Fruit fly (Drosophila melanogaster) whole organism, embryonic: Measurements from ENCODE around the gene UBL3.
A peak's percentile ranks its signal among the peaks of the same experiment; 100 is the strongest.

Experiments used
- Ada2b ChIP-seq: fragments of 200-800 bp; sonication (Bioruptor generic); IDR thresholded peaks from 2 replicates; pipeline ENCODE4 v1.3.6; 2022; ENCODE audit warnings: missing biosample characterization, missing genetic modification characterization
- CG10366 ChIP-seq: fragments of 200-800 bp; sonication (Bioruptor generic); IDR thresholded peaks from 2 replicates; pipeline ENCODE4 v1.3.6; 2022; ENCODE audit warnings: missing biosample characterization, missing genetic modification characterization
- CG12769 ChIP-seq: fragments of 200-800 bp; sonication (Bioruptor generic); optimal IDR thresholded peaks from 2 replicates; lab custom pipeline; 2019; ENCODE audit warnings: missing biosample characterization, mild to moderate bottlenecking, missing genetic modification characterization, moderate library complexity
- CG13424 ChIP-seq: fragments of 200-800 bp; sonication (Bioruptor generic); optimal IDR thresholded peaks from 2 replicates; lab custom pipeline; 2019; ENCODE audit warnings: missing biosample characterization, mild to moderate bottlenecking, missing genetic modification characterization, moderate library complexity
- CG14710 ChIP-seq: fragments of 200-800 bp; sonication (Bioruptor generic); optimal IDR thresholded peaks from 3 replicates; lab custom pipeline; 2019; ENCODE audit warnings: missing biosample characterization, mild to moderate bottlenecking, missing genetic modification characterization, moderate library complexity
- CG15073 ChIP-seq: fragments of 200-800 bp; sonication (Bioruptor generic); optimal IDR thresholded peaks from 2 replicates; lab custom pipeline; 2016; ENCODE audit warnings: missing biosample characterization, missing genetic modification characterization
- CG1529 ChIP-seq: fragments of 200-800 bp; sonication (Bioruptor generic); optimal IDR thresholded peaks from 3 replicates; lab custom pipeline; 2018; ENCODE audit warnings: missing biosample characterization, missing genetic modification characterization
- CG15601 ChIP-seq: fragments of 200-800 bp; sonication (Bioruptor generic); optimal IDR thresholded peaks from 3 replicates; lab custom pipeline; 2019; ENCODE audit warnings: missing biosample characterization, mild to moderate bottlenecking, missing genetic modification characterization, moderate library complexity
- CG16813 ChIP-seq: fragments of 200-800 bp; sonication (Bioruptor generic); IDR thresholded peaks from 3 replicates; pipeline ENCODE4 v1.3.6; 2022; ENCODE audit warnings: missing biosample characterization, missing genetic modification characterization; ENCODE audit not compliant: partially characterized antibody
- CG17328 ChIP-seq: fragments of 200-800 bp; sonication (Bioruptor generic); IDR thresholded peaks from 2 replicates; pipeline ENCODE4 v1.3.6; 2022; ENCODE audit warnings: missing biosample characterization, missing genetic modification characterization
- CG17385 ChIP-seq: fragments of 200-800 bp; sonication (Bioruptor generic); optimal IDR thresholded peaks from 3 replicates; lab custom pipeline; 2018; ENCODE audit warnings: missing biosample characterization, mild to moderate bottlenecking, missing genetic modification characterization
- CG17612 ChIP-seq: fragments of 200-800 bp; sonication (Bioruptor generic); IDR thresholded peaks from 2 replicates; pipeline ENCODE4 v1.3.6; 2022; ENCODE audit warnings: missing biosample characterization, missing genetic modification characterization
- CG18619 ChIP-seq: fragments of 200-800 bp; sonication (Bioruptor generic); optimal IDR thresholded peaks from 3 replicates; lab custom pipeline; 2017; ENCODE audit warnings: missing biosample characterization, mild to moderate bottlenecking, missing genetic modification characterization
- CG6683 ChIP-seq: fragments of 200-800 bp; sonication (Bioruptor generic); optimal IDR thresholded peaks from 2 replicates; lab custom pipeline; 2017; ENCODE audit warnings: missing biosample characterization, mild to moderate bottlenecking, missing genetic modification characterization, missing genetic modification reagents
- CG6791 ChIP-seq: fragments of 200-800 bp; sonication (Bioruptor generic); IDR thresholded peaks from 3 replicates; pipeline ENCODE4 v1.3.6; 2022; ENCODE audit warnings: missing biosample characterization, missing genetic modification characterization; ENCODE audit not compliant: partially characterized antibody
- CG8281 ChIP-seq: fragments of 200-800 bp; sonication (Bioruptor generic); optimal IDR thresholded peaks from 2 replicates; lab custom pipeline; 2018; ENCODE audit warnings: missing biosample characterization, mild to moderate bottlenecking, missing genetic modification characterization, moderate library complexity
- CkIIα-i1 ChIP-seq: fragments of 200-800 bp; sonication (Bioruptor generic); IDR thresholded peaks from 2 replicates; pipeline ENCODE4 v1.3.6; 2022; ENCODE audit warnings: missing biosample characterization, missing genetic modification characterization
- Dip3 ChIP-seq: fragments of 200-800 bp; sonication (Bioruptor generic); optimal IDR thresholded peaks from 3 replicates; lab custom pipeline; 2016; ENCODE audit warnings: missing biosample characterization, missing genetic modification characterization
- Gsc ChIP-seq: fragments of 200-800 bp; sonication (Bioruptor generic); IDR thresholded peaks from 2 replicates; pipeline ENCODE4 v1.3.6; 2022; ENCODE audit warnings: missing biosample characterization, missing genetic modification characterization
- Hmr ChIP-seq: fragments of 200-800 bp; sonication (Bioruptor generic); optimal IDR thresholded peaks from 3 replicates; lab custom pipeline; 2017; ENCODE audit warnings: mild to moderate bottlenecking, missing biosample characterization, missing genetic modification reagents, missing genetic modification characterization
- Jarid2 ChIP-seq: fragments of 200-800 bp; sonication (Bioruptor generic); optimal IDR thresholded peaks from 3 replicates; lab custom pipeline; 2017; ENCODE audit warnings: mild to moderate bottlenecking, missing biosample characterization, missing genetic modification reagents, missing genetic modification characterization
- Lhr ChIP-seq: fragments of 200-800 bp; sonication (Bioruptor generic); optimal IDR thresholded peaks from 3 replicates; lab custom pipeline; 2017; ENCODE audit warnings: mild to moderate bottlenecking, missing biosample characterization, missing genetic modification reagents, missing genetic modification characterization
- Nf-YA ChIP-seq: fragments of 200-800 bp; sonication (Bioruptor generic); IDR thresholded peaks from 2 replicates; pipeline ENCODE4 v1.3.6; 2022; ENCODE audit warnings: missing biosample characterization, missing genetic modification characterization
- Sox100B ChIP-seq: fragments of 200-800 bp; sonication (Bioruptor generic); optimal IDR thresholded peaks from 3 replicates; lab custom pipeline; 2018; ENCODE audit warnings: missing biosample characterization, mild to moderate bottlenecking, missing genetic modification characterization
- Sry-δ ChIP-seq: fragments of 200-800 bp; sonication (Bioruptor generic); optimal IDR thresholded peaks from 2 replicates; lab custom pipeline; 2016; ENCODE audit warnings: missing biosample characterization, missing genetic modification characterization
- Vsx1 ChIP-seq: fragments of 200-800 bp; sonication (Bioruptor generic); optimal IDR thresholded peaks from 2 replicates; lab custom pipeline; 2017; ENCODE audit warnings: missing biosample characterization, mild to moderate bottlenecking, missing genetic modification characterization, missing genetic modification reagents
- bbx ChIP-seq: fragments of 200-800 bp; sonication (Bioruptor generic); IDR thresholded peaks from 2 replicates; pipeline ENCODE4 v1.3.6; 2022; ENCODE audit warnings: missing biosample characterization, missing genetic modification characterization; ENCODE audit not compliant: partially characterized antibody
- br ChIP-seq: fragments of >200 bp; optimal IDR thresholded peaks from 2 replicates; lab custom pipeline; 2017
- disco-r ChIP-seq: fragments of 200-800 bp; sonication (Bioruptor generic); optimal IDR thresholded peaks from 2 replicates; lab custom pipeline; 2016; ENCODE audit warnings: missing biosample characterization, missing genetic modification characterization
- fd3F ChIP-seq: fragments of 200-800 bp; sonication (Bioruptor generic); optimal IDR thresholded peaks from 2 replicates; lab custom pipeline; 2018; ENCODE audit warnings: missing biosample characterization, mild to moderate bottlenecking, missing genetic modification characterization, moderate library complexity
- fd64A ChIP-seq: fragments of 200-800 bp; sonication (Bioruptor generic); optimal IDR thresholded peaks from 3 replicates; lab custom pipeline; 2018; ENCODE audit warnings: missing biosample characterization, mild to moderate bottlenecking, missing genetic modification characterization
- fd96Cb ChIP-seq: fragments of 200-800 bp; sonication (Bioruptor generic); optimal IDR thresholded peaks from 2 replicates; lab custom pipeline; 2018; ENCODE audit warnings: missing biosample characterization, mild to moderate bottlenecking, missing genetic modification characterization, moderate library complexity
- fu2 ChIP-seq: fragments of 200-800 bp; sonication (Bioruptor generic); optimal IDR thresholded peaks from 2 replicates; lab custom pipeline; 2016; ENCODE audit warnings: missing biosample characterization, missing genetic modification characterization
- gem ChIP-seq: fragments of 200-800 bp; sonication (Bioruptor generic); optimal IDR thresholded peaks from 2 replicates; lab custom pipeline; 2019; ENCODE audit warnings: missing biosample characterization, mild to moderate bottlenecking, missing genetic modification characterization, moderate library complexity
- grau ChIP-seq: fragments of 200-800 bp; optimal IDR thresholded peaks from 3 replicates; lab custom pipeline; 2019; ENCODE audit warnings: missing biosample characterization, mild to moderate bottlenecking, missing genetic modification characterization, moderate library complexity
- gt ChIP-seq: fragments of 200-800 bp; sonication (Bioruptor generic); IDR thresholded peaks from 2 replicates; pipeline ENCODE4 v1.3.6; 2022; ENCODE audit warnings: missing biosample characterization, missing genetic modification characterization
- jumu ChIP-seq: fragments of 200-800 bp; sonication (Bioruptor generic); optimal IDR thresholded peaks from 3 replicates; lab custom pipeline; 2016; ENCODE audit warnings: missing biosample characterization, missing genetic modification characterization
- klu ChIP-seq: fragments of 200-800 bp; sonication (Bioruptor generic); IDR thresholded peaks from 2 replicates; pipeline ENCODE4 v1.3.6; 2022; ENCODE audit warnings: missing biosample characterization, missing genetic modification characterization
- kni ChIP-seq: fragments of 200-800 bp; sonication (Bioruptor generic); optimal IDR thresholded peaks from 3 replicates; lab custom pipeline; 2017; ENCODE audit warnings: mild to moderate bottlenecking, missing biosample characterization, missing genetic modification reagents, missing genetic modification characterization
- nmo ChIP-seq: fragments of 200-800 bp; sonication (Bioruptor generic); optimal IDR thresholded peaks from 2 replicates; lab custom pipeline; 2018; ENCODE audit warnings: missing biosample characterization, mild to moderate bottlenecking, missing genetic modification characterization, moderate library complexity
- oc ChIP-seq: fragments of 200-800 bp; sonication (Bioruptor generic); optimal IDR thresholded peaks from 2 replicates; lab custom pipeline; 2018; ENCODE audit warnings: missing biosample characterization, mild to moderate bottlenecking, missing genetic modification characterization, moderate library complexity
- otp ChIP-seq: fragments of 200-800 bp; sonication (Bioruptor generic); IDR thresholded peaks from 3 replicates; pipeline ENCODE4, ENCODE4 v1.3.6; 2022; ENCODE audit warnings: missing biosample characterization, missing genetic modification characterization
- pum ChIP-seq: fragments of 200-800 bp; sonication (Bioruptor generic); optimal IDR thresholded peaks from 2 replicates; lab custom pipeline; 2016; ENCODE audit warnings: missing biosample characterization, missing genetic modification characterization
- shn ChIP-seq: fragments of 200-800 bp; sonication (Bioruptor generic); optimal IDR thresholded peaks from 3 replicates; lab custom pipeline; 2016; ENCODE audit warnings: missing biosample characterization, missing genetic modification characterization
- sim ChIP-seq: fragments of 200-800 bp; sonication (Bioruptor generic); IDR thresholded peaks from 2 replicates; pipeline ENCODE4 v1.3.6; 2022; ENCODE audit warnings: missing biosample characterization, missing genetic modification characterization
- slp2 ChIP-seq: fragments of 200-800 bp; sonication (Bioruptor generic); optimal IDR thresholded peaks from 2 replicates; lab custom pipeline; 2016; ENCODE audit warnings: missing biosample characterization, missing genetic modification characterization
- so ChIP-seq: fragments of 200-800 bp; sonication (Bioruptor generic); IDR thresholded peaks from 3 replicates; pipeline ENCODE4 v1.3.6; 2022; ENCODE audit warnings: missing biosample characterization, missing genetic modification characterization
- tap ChIP-seq: fragments of 200-800 bp; optimal IDR thresholded peaks from 3 replicates; lab custom pipeline; 2019; ENCODE audit warnings: missing biosample characterization, mild to moderate bottlenecking, missing genetic modification characterization, moderate library complexity
- tio ChIP-seq: fragments of 200-800 bp; sonication (Bioruptor generic); optimal IDR thresholded peaks from 2 replicates; lab custom pipeline; 2017; ENCODE audit warnings: missing biosample characterization, missing genetic modification characterization, inconsistent platforms
- toy ChIP-seq: fragments of 200-800 bp; sonication (Bioruptor generic); IDR thresholded peaks from 2 replicates; pipeline ENCODE4 v1.3.6; 2022; ENCODE audit warnings: missing biosample characterization, missing genetic modification characterization

UBL3 gene

dm6 chrX:15891606-15892345, 38.8 kb upstream of the UBL3 start, which contains the start of gene shi (continued):
- TF ChIP-seq gt (GFP tag; lab: Robert Waterston, UW) (no peak), kni (GFP tag; lab: Kevin White, UChicago) (peak; percentile 19), oc (tag; lab: Kevin White, UChicago) (no peak), Lhr (GFP tag; lab: Kevin White, UChicago) (peak; percentile 46), CG8281 (tag; lab: Kevin White, UChicago) (no peak), slp2 (GFP tag; lab: Kevin White, UChicago) (no peak), CG15073 (no peak), shn (GFP tag; lab: Kevin White, UChicago) (no peak), Nf-YA (GFP tag; lab: Robert Waterston, UW) (0 out of 2 replicates have a peak, but pooled peaks have one; percentile 18), CG6683 (GFP tag; lab: Kevin White, UChicago) (no peak), bbx (peak; percentile 99), fd3F (GFP tag; lab: Kevin White, UChicago) (no peak), toy (GFP tag; lab: Robert Waterston, UW) (no peak), CG17612 (GFP tag; lab: Robert Waterston, UW) (no peak), CG17385 (GFP tag; lab: Kevin White, UChicago) (no peak), so (GFP tag; lab: Robert Waterston, UW) (no peak), Gsc (no peak), disco-r (GFP tag; lab: Kevin White, UChicago) (no peak), sim (GFP tag; lab: Robert Waterston, UW) (no peak), fu2 (GFP tag; lab: Kevin White, UChicago) (no peak), fd64A (GFP tag; lab: Kevin White, UChicago) (no peak), Sry-δ (GFP tag; lab: Kevin White, UChicago) (peak; percentile 94), grau (tag; lab: Kevin White, UChicago) (no peak), Vsx1 (GFP tag; lab: Kevin White, UChicago) (peak; percentile 20), CG13424 (tag; lab: Kevin White, UChicago) (peak; percentile 12), CG15601 (tag; lab: Kevin White, UChicago) (peak; percentile 89), br (lab: Kevin White, UChicago) (no peak), jumu (GFP tag; lab: Kevin White, UChicago) (peak; percentile 0), Jarid2 (GFP tag; lab: Kevin White, UChicago) (peak; percentile 81), klu (no peak), CG6791 (peak; percentile 99), CG12769 (tag; lab: Kevin White, UChicago) (peak; percentile 46), otp (GFP tag; lab: Robert Waterston, UW) (no peak; the same call in 2 of the 3 replicates), gem (tag; lab: Kevin White, UChicago) (no peak), CG1529 (no peak), Sox100B (GFP tag; lab: Kevin White, UChicago) (no peak), CG14710 (tag; lab: Kevin White, UChicago) (peak; percentile 60), Hmr (GFP tag; lab: Kevin White, UChicago) (peak; percentile 45), tap (tag; lab: Kevin White, UChicago) (no peak), CG16813 (GFP tag; lab: Robert Waterston, UW) (peak; percentile 98), CkIIα-i1 (GFP tag; lab: Robert Waterston, UW) (no peak), Dip3 (no peak), CG18619 (no peak), Ada2b (GFP tag; lab: Robert Waterston, UW) (no peak), fd96Cb (tag; lab: Kevin White, UChicago) (no peak), CG17328 (GFP tag; lab: Robert Waterston, UW) (0 out of 2 replicates have a peak, but pooled peaks have one; percentile 14), CG10366 (GFP tag; lab: Robert Waterston, UW) (no peak), pum (GFP tag; lab: Kevin White, UChicago) (no peak), tio (GFP tag; lab: Kevin White, UChicago) (no peak), nmo (GFP tag; lab: Kevin White, UChicago) (peak; percentile 62)
